Worm (Caenorhabditis elegans): ENCODE results near the gene swsn-7.

- TF ChIP-seq nhr-76 (tag; optimal IDR thresholded peaks at IDR 0.05): no peak
- no peak for TF ChIP-seq snpc-4 (tag; optimal IDR thresholded peaks at IDR 0.05)
Measured at ce11 chrII:7977513-7977912, 50.0 kb downstream of the swsn-7 start.
